Worm (Caenorhabditis elegans) whole organism, late embryonic: Measurements from ENCODE around the gene C47D12.4.

Source experiments
- C08G9.2 ChIP-seq: sonication (generic microtip); optimal IDR thresholded peaks from 2 replicates; lab custom pipeline; 2016; ENCODE audit warnings: mild to moderate bottlenecking, missing genetic modification characterization, moderate library complexity, missing compliant biosample characterization
- C38D4.7 ChIP-seq: fragments of 200-800 bp; sonication (Bioruptor generic); optimal IDR thresholded peaks from 2 replicates; lab custom pipeline; 2018; ENCODE audit warnings: mild to moderate bottlenecking, missing genetic modification characterization, moderate library complexity, missing compliant biosample characterization
- K09A11.1 ChIP-seq: sonication (generic microtip); optimal IDR thresholded peaks from 2 replicates; lab custom pipeline; 2017; ENCODE audit warnings: antibody characterized with exemption, mild to moderate bottlenecking, missing genetic modification characterization, missing compliant biosample characterization; ENCODE audit not compliant: insufficient read depth
- ama-1 ChIP-seq: fragments of 150-350 bp; optimal IDR thresholded peaks from 2 replicates; lab custom pipeline; 2014
- ceh-2 ChIP-seq: sonication (generic microtip); optimal IDR thresholded peaks from 2 replicates; lab custom pipeline; 2016; ENCODE audit warnings: missing genotype, missing genetic modification characterization, missing compliant biosample characterization
- ceh-22 ChIP-seq: sonication (generic microtip); optimal IDR thresholded peaks from 2 replicates; lab custom pipeline; 2017; ENCODE audit warnings: missing biosample characterization, missing genetic modification characterization
- ceh-31 ChIP-seq: sonication (generic microtip); optimal IDR thresholded peaks from 2 replicates; lab custom pipeline; 2016; ENCODE audit warnings: missing genetic modification characterization, missing compliant biosample characterization
- ceh-45 ChIP-seq: fragments of 200-800 bp; sonication (Bioruptor generic); IDR thresholded peaks from 2 replicates; pipeline ENCODE4 v1.3.6; 2022; ENCODE audit warnings: missing genetic modification reagents, missing genetic modification characterization, missing compliant biosample characterization
- elt-2 ChIP-seq: sonication (generic microtip); optimal IDR thresholded peaks from 2 replicates; lab custom pipeline; 2016; ENCODE audit warnings: missing genetic modification reagents, missing genetic modification characterization, missing compliant biosample characterization
- elt-4 ChIP-seq: sonication (generic microtip); optimal IDR thresholded peaks from 2 replicates; lab custom pipeline; 2016; ENCODE audit warnings: missing genetic modification characterization, missing compliant biosample characterization
- fax-1 ChIP-seq: sonication (generic microtip); optimal IDR thresholded peaks from 2 replicates; lab custom pipeline; 2016; ENCODE audit warnings: missing genotype, missing genetic modification characterization, missing compliant biosample characterization
- fkh-10 ChIP-seq: fragments of 150-350 bp; optimal IDR thresholded peaks from 2 replicates; lab custom pipeline; 2014; ENCODE audit warnings: missing biosample characterization, missing genetic modification reagents, missing genetic modification characterization
- hlh-30 ChIP-seq: sonication (generic microtip); optimal IDR thresholded peaks from 2 replicates; lab custom pipeline; 2017; ENCODE audit warnings: antibody characterized with exemption, missing genetic modification characterization, missing compliant biosample characterization; ENCODE audit not compliant: insufficient read depth
- lim-6 ChIP-seq: sonication (generic microtip); optimal IDR thresholded peaks from 2 replicates; lab custom pipeline; 2016; ENCODE audit warnings: missing genetic modification characterization, missing compliant biosample characterization
- nhr-232 ChIP-seq: sonication (generic microtip); optimal IDR thresholded peaks from 2 replicates; lab custom pipeline; 2016; ENCODE audit warnings: missing genetic modification characterization, missing compliant biosample characterization
- pax-1 ChIP-seq: fragments of 150-350 bp; optimal IDR thresholded peaks from 2 replicates; lab custom pipeline; 2014; ENCODE audit warnings: missing biosample characterization, missing genetic modification characterization
- ref-2 ChIP-seq: sonication (generic microtip); optimal IDR thresholded peaks from 2 replicates; lab custom pipeline; 2016; ENCODE audit warnings: missing genetic modification characterization, missing compliant biosample characterization
- unc-42 ChIP-seq: sonication (generic microtip); optimal IDR thresholded peaks from 2 replicates; lab custom pipeline; 2016; ENCODE audit warnings: missing genotype, missing genetic modification characterization, missing compliant biosample characterization

The C47D12.4 gene

ce11 chrII:11729757-11730535 is 48.4 kb downstream of the C47D12.4 start:
- TF ChIP-seq C08G9.2 (tag; lab: Kevin White, UChicago) (no peak), nhr-232 (tag; lab: Kevin White, UChicago) (no peak), hlh-30 (tag; lab: Kevin White, UChicago) (no peak), elt-2 (no peak), K09A11.1 (no peak), pax-1 (tag; lab: Kevin White, UChicago) (no peak), lim-6 (tag; lab: Kevin White, UChicago) (no peak), unc-42 (tag; lab: Kevin White, UChicago) (no peak), ceh-45 (GFP tag; lab: Robert Waterston, UW) (no peak), elt-4 (no peak), ceh-31 (tag; lab: Kevin White, UChicago) (no peak), fkh-10 (GFP tag; lab: Kevin White, UChicago) (no peak), fax-1 (tag; lab: Kevin White, UChicago) (no peak)

ce11 chrII:11731174-11731724 is 49.7 kb downstream of the C47D12.4 start:
- TF ChIP-seq ceh-22 (tag; lab: Kevin White, UChicago): no peak
- TF ChIP-seq ceh-45 (GFP tag; lab: Robert Waterston, UW): no peak
- no peak for TF ChIP-seq ref-2
- peak; percentile 62 for TF ChIP-seq elt-2
- TF ChIP-seq ceh-2 (tag; lab: Kevin White, UChicago): no peak
- TF ChIP-seq ama-1 (lab: Kevin White, UChicago): no peak
- TF ChIP-seq C38D4.7 (GFP tag; lab: Kevin White, UChicago): no peak
